Fruit fly (Drosophila melanogaster): ENCODE measurements around the gene CG2938.
"Not testable (repeated sequence)": the region's sequence is repeated elsewhere in the genome, so short reads cannot be mapped to it uniquely, and the experiment has no call there.

dm6 chrX:3940547-3940946 lies 4.3 kb upstream of the CG2938 start, which contains the start of gene Gem4b:
- TF ChIP-seq CG13204 (GFP tag; optimal IDR thresholded peaks at IDR 0.05); CG8301 (tag; optimal IDR thresholded peaks at IDR 0.05); Pif1B (GFP tag; optimal IDR thresholded peaks at IDR 0.05); Ets98B (GFP tag; IDR thresholded peaks at IDR 0.05); CG8159 (tag; optimal IDR thresholded peaks at IDR 0.05); fd96Ca (GFP tag; IDR thresholded peaks at IDR 0.05); Pif1A (GFP tag; optimal IDR thresholded peaks at IDR 0.05); CG14655 (GFP tag; optimal IDR thresholded peaks at IDR 0.05); CG34367 (tag; optimal IDR thresholded peaks at IDR 0.05): not testable (repeated sequence)
